Worm (Caenorhabditis elegans) whole organism, young adult: ENCODE data around the gene cbp-1.

Experiments used
- B0261.1 ChIP-seq: sonication (generic microtip); optimal IDR thresholded peaks from 2 replicates; lab custom pipeline; 2016; ENCODE audit warnings: mild to moderate bottlenecking, missing genetic modification characterization, moderate library complexity, missing compliant biosample characterization
- C17E4.6 ChIP-seq: fragments of 200-800 bp; sonication (Bioruptor generic); IDR thresholded peaks from 2 replicates; pipeline ENCODE4 v1.3.6; 2022; ENCODE audit warnings: missing genetic modification reagents, missing genetic modification characterization, missing compliant biosample characterization
- D2030.7 ChIP-seq: fragments of 200-800 bp; sonication (Bioruptor generic); IDR thresholded peaks from 2 replicates; pipeline ENCODE4 v1.3.6; 2022; ENCODE audit warnings: missing genetic modification reagents, missing genetic modification characterization, missing compliant biosample characterization
- F10E7.11 ChIP-seq: sonication (generic microtip); optimal IDR thresholded peaks from 2 replicates; lab custom pipeline; 2017; ENCODE audit warnings: mild to moderate bottlenecking, missing genetic modification characterization, moderate library complexity, missing compliant biosample characterization
- F23B12.7 ChIP-seq: sonication (generic microtip); optimal IDR thresholded peaks from 2 replicates; lab custom pipeline; 2017; ENCODE audit warnings: missing genetic modification characterization, mild to moderate bottlenecking, missing compliant biosample characterization, antibody characterized with exemption, moderate library complexity; ENCODE audit not compliant: insufficient read depth
- F33H1.4 ChIP-seq: fragments of 200-800 bp; sonication (Bioruptor generic); IDR thresholded peaks from 2 replicates; pipeline ENCODE4 v1.3.6; 2022; ENCODE audit warnings: missing genetic modification reagents, missing genetic modification characterization, missing compliant biosample characterization
- F57A8.1 ChIP-seq: fragments of 200-800 bp; sonication (Bioruptor generic); optimal IDR thresholded peaks from 2 replicates; lab custom pipeline; 2018; ENCODE audit warnings: mild to moderate bottlenecking, missing genetic modification characterization, moderate library complexity, missing compliant biosample characterization
- F57C9.4 ChIP-seq: sonication (generic microtip); optimal IDR thresholded peaks from 2 replicates; lab custom pipeline; 2017; ENCODE audit warnings: mild to moderate bottlenecking, missing genetic modification characterization, missing compliant biosample characterization
- K11D2.4 ChIP-seq: fragments of 200-800 bp; sonication (Bioruptor generic); IDR thresholded peaks from 2 replicates; pipeline ENCODE4 v1.3.6; 2022; ENCODE audit warnings: missing genetic modification reagents, missing genetic modification characterization, missing compliant biosample characterization
- Y53F4B.3 ChIP-seq: fragments of 200-800 bp; sonication (Bioruptor generic); IDR thresholded peaks from 2 replicates; pipeline ENCODE4 v1.3.6; 2022; ENCODE audit warnings: missing genetic modification reagents, missing genetic modification characterization, missing compliant biosample characterization
- Y56A3A.18 ChIP-seq: fragments of 200-800 bp; sonication (Bioruptor generic); IDR thresholded peaks from 2 replicates; pipeline ENCODE4 v1.3.6; 2022; ENCODE audit warnings: missing genetic modification reagents, missing genetic modification characterization, missing compliant biosample characterization
- Y79H2A.3 ChIP-seq: fragments of 200-800 bp; sonication (Bioruptor generic); conservative IDR thresholded peaks from 2 replicates; pipeline ENCODE4 v1.3.6; 2022; ENCODE audit warnings: missing genetic modification reagents, missing genetic modification characterization, missing compliant biosample characterization
- Y95B8A.8 ChIP-seq: fragments of 200-800 bp; sonication (Bioruptor generic); IDR thresholded peaks from 2 replicates; pipeline ENCODE4 v1.3.6; 2022; ENCODE audit warnings: missing genetic modification reagents, missing genetic modification characterization, missing compliant biosample characterization
- ZK185.1 ChIP-seq: sonication (generic microtip); optimal IDR thresholded peaks from 2 replicates; lab custom pipeline; 2016; ENCODE audit warnings: mild to moderate bottlenecking, missing genetic modification characterization, missing compliant biosample characterization; ENCODE audit not compliant: poor library complexity, severe bottlenecking
- akir-1 ChIP-seq: fragments of 200-800 bp; sonication (Bioruptor generic); optimal IDR thresholded peaks from 2 replicates; lab custom pipeline; 2018; ENCODE audit warnings: mild to moderate bottlenecking, missing genetic modification characterization, moderate library complexity, missing compliant biosample characterization
- ama-1 ChIP-seq, 3 experiments: fragments of 150-350 bp in 1 of 3; sonication (generic microtip) in 2 of 3; optimal IDR thresholded peaks; 2 replicates each; lab custom pipeline; 2014 to 2018; ENCODE audit warnings: missing biosample characterization in 2 of 3, missing genetic modification characterization in 2 of 3, missing genetic modification reagents in 2 of 3
- aptf-2 ChIP-seq: fragments of 200-800 bp; sonication (Bioruptor generic); conservative IDR thresholded peaks from 2 replicates; pipeline ENCODE4 v1.3.6; 2022; ENCODE audit warnings: missing genetic modification reagents, missing genetic modification characterization, missing compliant biosample characterization
- aptf-3 ChIP-seq: fragments of 200-800 bp; sonication (Bioruptor generic); IDR thresholded peaks from 2 replicates; pipeline ENCODE4 v1.3.6; 2022; ENCODE audit warnings: missing genetic modification characterization, missing compliant biosample characterization
- bed-1 ChIP-seq: fragments of 200-800 bp; sonication (Bioruptor generic); IDR thresholded peaks from 2 replicates; pipeline ENCODE4 v1.3.6; 2022; ENCODE audit warnings: missing genetic modification reagents, missing genetic modification characterization, missing compliant biosample characterization
- cebp-1 ChIP-seq, 2 experiments: fragments of 200-800 bp in 1 of 2; sonication (Bioruptor generic) in 1 of 2; sonication (generic microtip) in 1 of 2; IDR thresholded peaks in 1 of 2; optimal IDR thresholded peaks in 1 of 2; 2 replicates each; pipeline versions ENCODE4 v1.3.6 to Lab custom; 2017 to 2022; ENCODE audit warnings: missing compliant biosample characterization in 2 of 2, missing genetic modification characterization in 2 of 2, mild to moderate bottlenecking in 1 of 2, missing genetic modification reagents in 1 of 2, moderate library complexity in 1 of 2
- ceh-100 ChIP-seq: fragments of 200-800 bp; sonication (Bioruptor generic); IDR thresholded peaks from 2 replicates; pipeline ENCODE4 v1.3.6; 2022; ENCODE audit warnings: missing genetic modification reagents, missing genetic modification characterization, missing compliant biosample characterization
- ceh-27 ChIP-seq: fragments of 200-800 bp; sonication (Bioruptor generic); optimal IDR thresholded peaks from 2 replicates; lab custom pipeline; 2018; ENCODE audit warnings: mild to moderate bottlenecking, missing genetic modification characterization, moderate library complexity, missing compliant biosample characterization
- ceh-40 ChIP-seq: fragments of 200-800 bp; sonication (Bioruptor generic); IDR thresholded peaks from 2 replicates; pipeline ENCODE4 v1.3.6; 2022; ENCODE audit warnings: missing genetic modification characterization, missing compliant biosample characterization
- ceh-79 ChIP-seq: sonication (generic microtip); optimal IDR thresholded peaks from 2 replicates; lab custom pipeline; 2017; ENCODE audit warnings: mild to moderate bottlenecking, missing genetic modification characterization, missing compliant biosample characterization
- chd-7 ChIP-seq: sonication (generic microtip); optimal IDR thresholded peaks from 2 replicates; lab custom pipeline; 2016; ENCODE audit warnings: mild to moderate bottlenecking, missing genetic modification characterization, moderate library complexity, missing compliant biosample characterization
- die-1 ChIP-seq: sonication (generic microtip); optimal IDR thresholded peaks from 2 replicates; lab custom pipeline; 2016; ENCODE audit warnings: missing genotype, mild to moderate bottlenecking, missing genetic modification characterization, missing compliant biosample characterization
- egl-44 ChIP-seq: fragments of 200-800 bp; sonication (Bioruptor generic); IDR thresholded peaks from 2 replicates; pipeline ENCODE4 v1.3.6; 2022; ENCODE audit warnings: missing genetic modification reagents, missing genetic modification characterization, missing compliant biosample characterization
- egrh-3 ChIP-seq: fragments of 200-800 bp; sonication (Bioruptor generic); IDR thresholded peaks from 2 replicates; pipeline ENCODE4 v1.3.6; 2022; ENCODE audit warnings: missing genetic modification reagents, missing genetic modification characterization, missing compliant biosample characterization
- ets-4 ChIP-seq: fragments of 200-800 bp; sonication (Bioruptor generic); optimal IDR thresholded peaks from 2 replicates; lab custom pipeline; 2018; ENCODE audit warnings: mild to moderate bottlenecking, missing genetic modification characterization, missing compliant biosample characterization
- fkh-3 ChIP-seq: sonication (generic microtip); optimal IDR thresholded peaks from 2 replicates; lab custom pipeline; 2016; ENCODE audit warnings: mild to moderate bottlenecking, missing genetic modification characterization, missing compliant biosample characterization
- hlh-12 ChIP-seq: sonication (generic microtip); optimal IDR thresholded peaks from 2 replicates; lab custom pipeline; 2016; ENCODE audit warnings: missing genetic modification characterization, missing compliant biosample characterization
- hrde-1 ChIP-seq: sonication (generic microtip); optimal IDR thresholded peaks from 2 replicates; lab custom pipeline; 2016; ENCODE audit warnings: missing genetic modification characterization, mild to moderate bottlenecking, missing compliant biosample characterization, moderate library complexity, missing genotype, missing genetic modification reagents, borderline replicate concordance
- lin-26 ChIP-seq: fragments of 200-800 bp; sonication (Bioruptor generic); IDR thresholded peaks from 2 replicates; pipeline ENCODE4 v1.3.6; 2022; ENCODE audit warnings: missing genetic modification reagents, missing genetic modification characterization, missing compliant biosample characterization
- lin-40 ChIP-seq: sonication (generic microtip); optimal IDR thresholded peaks from 2 replicates; lab custom pipeline; 2016; ENCODE audit warnings: missing genetic modification characterization, mild to moderate bottlenecking, missing compliant biosample characterization, missing genotype, missing genetic modification reagents
- lsy-27 ChIP-seq: sonication (generic microtip); optimal IDR thresholded peaks from 2 replicates; lab custom pipeline; 2017; ENCODE audit warnings: missing genetic modification characterization, mild to moderate bottlenecking, missing compliant biosample characterization, antibody characterized with exemption, missing genotype, borderline replicate concordance; ENCODE audit not compliant: insufficient read depth
- madf-3 ChIP-seq: fragments of 200-800 bp; sonication (Bioruptor generic); IDR thresholded peaks from 2 replicates; pipeline ENCODE4 v1.3.6; 2022; ENCODE audit warnings: missing genetic modification reagents, missing genetic modification characterization, missing compliant biosample characterization
- madf-8 ChIP-seq: fragments of 200-800 bp; sonication (Bioruptor generic); conservative IDR thresholded peaks from 2 replicates; pipeline ENCODE4 v1.3.6; 2022; ENCODE audit warnings: missing genetic modification reagents, missing genetic modification characterization, missing compliant biosample characterization
- mxl-1 ChIP-seq: sonication (generic microtip); optimal IDR thresholded peaks from 2 replicates; lab custom pipeline; 2016; ENCODE audit warnings: missing genetic modification characterization, missing compliant biosample characterization
- nfya-1 ChIP-seq: sonication (generic microtip); optimal IDR thresholded peaks from 2 replicates; lab custom pipeline; 2017; ENCODE audit warnings: antibody characterized with exemption, missing compliant biosample characterization, missing genetic modification characterization, borderline replicate concordance; ENCODE audit not compliant: insufficient read depth
- nhr-27 ChIP-seq: fragments of 200-800 bp; sonication (Bioruptor generic); optimal IDR thresholded peaks from 2 replicates; lab custom pipeline; 2018; ENCODE audit warnings: mild to moderate bottlenecking, missing genetic modification characterization, moderate library complexity, missing compliant biosample characterization
- nhr-80 ChIP-seq: sonication (generic microtip); optimal IDR thresholded peaks from 2 replicates; lab custom pipeline; 2016; ENCODE audit warnings: missing genetic modification characterization, missing compliant biosample characterization
- pha-4 ChIP-seq: fragments of 150-350 bp; sonication (generic microtip); optimal IDR thresholded peaks from 2 replicates; lab custom pipeline; 2014; ENCODE audit warnings: missing biosample characterization, missing genetic modification reagents, missing genetic modification characterization
- tbx-9 ChIP-seq: sonication (generic microtip); optimal IDR thresholded peaks from 2 replicates; lab custom pipeline; 2016; ENCODE audit warnings: borderline replicate concordance, missing genetic modification characterization, inconsistent platforms, missing compliant biosample characterization
- zim-3 ChIP-seq: sonication (generic microtip); optimal IDR thresholded peaks from 2 replicates; lab custom pipeline; 2017; ENCODE audit warnings: mild to moderate bottlenecking, missing genetic modification characterization, moderate library complexity, missing compliant biosample characterization
- ztf-22 ChIP-seq: fragments of 200-800 bp; sonication (Bioruptor generic); optimal IDR thresholded peaks from 2 replicates; lab custom pipeline; 2018; ENCODE audit warnings: mild to moderate bottlenecking, missing genetic modification characterization, moderate library complexity, missing compliant biosample characterization
- ztf-25 ChIP-seq: fragments of 200-800 bp; sonication (Bioruptor generic); IDR thresholded peaks from 2 replicates; pipeline ENCODE4 v1.3.6; 2022; ENCODE audit warnings: missing genetic modification reagents, missing genetic modification characterization, missing compliant biosample characterization
- ztf-26 ChIP-seq: sonication (generic microtip); optimal IDR thresholded peaks from 2 replicates; lab custom pipeline; 2017; ENCODE audit warnings: missing genetic modification characterization, missing compliant biosample characterization
- ztf-3 ChIP-seq: fragments of 200-800 bp; sonication (Bioruptor generic); optimal IDR thresholded peaks from 2 replicates; lab custom pipeline; 2018; ENCODE audit warnings: mild to moderate bottlenecking, missing genetic modification characterization, missing compliant biosample characterization

Gene cbp-1

ce11 chrIII:9746665-9747064 is 19.6 kb upstream of the cbp-1 start:
- TF ChIP-seq pha-4 (tag; lab: Kevin White, UChicago), result no peak
- TF ChIP-seq nhr-27, result no peak
- no peak for TF ChIP-seq ztf-3
- no peak for TF ChIP-seq Y56A3A.18
- TF ChIP-seq egl-44 (GFP tag; lab: Robert Waterston, UW), result no peak
- no peak for TF ChIP-seq chd-7
- TF ChIP-seq ama-1 (optimal IDR thresholded peaks at IDR 0.05; lab: Kevin White, UChicago), result no peak
- TF ChIP-seq ama-1 (GFP tag; optimal IDR thresholded peaks at IDR 0.05; lab: Kevin White, UChicago), result no peak
- TF ChIP-seq die-1 (tag; lab: Kevin White, UChicago), result no peak
- TF ChIP-seq lsy-27, result no peak
- TF ChIP-seq D2030.7 (GFP tag; lab: Robert Waterston, UW), result peak; percentile 63
- no peak for TF ChIP-seq ets-4
- TF ChIP-seq nhr-80 (tag; lab: Kevin White, UChicago), result no peak
- no peak for TF ChIP-seq ceh-79 (tag; lab: Kevin White, UChicago)
- no peak for TF ChIP-seq ceh-100 (GFP tag; lab: Robert Waterston, UW)
- no peak for TF ChIP-seq bed-1 (GFP tag; lab: Robert Waterston, UW)
- TF ChIP-seq lin-26, result no peak
- TF ChIP-seq ZK185.1, result no peak
- TF ChIP-seq K11D2.4 (GFP tag; lab: Robert Waterston, UW), result no peak
- TF ChIP-seq ztf-25 (GFP tag; lab: Robert Waterston, UW), result no peak
- no peak for TF ChIP-seq zim-3
- peak; percentile 79; the same call in 1 of the 2 replicates for TF ChIP-seq madf-3 (GFP tag; lab: Robert Waterston, UW)
- TF ChIP-seq fkh-3, result no peak
- no peak for TF ChIP-seq mxl-1 (tag; lab: Kevin White, UChicago)
- 0 out of 2 replicates have a peak, but pooled peaks have one; percentile 38 for TF ChIP-seq Y95B8A.8 (GFP tag; lab: Robert Waterston, UW)
- TF ChIP-seq F57A8.1 (GFP tag; lab: Kevin White, UChicago), result no peak
- TF ChIP-seq ztf-22 (GFP tag; lab: Kevin White, UChicago), result no peak
- no peak for TF ChIP-seq F10E7.11
- peak; percentile 72 for TF ChIP-seq F33H1.4
- TF ChIP-seq Y79H2A.3 (GFP tag; lab: Robert Waterston, UW), result no peak
- no peak for TF ChIP-seq ceh-40 (GFP tag; lab: Robert Waterston, UW)
- TF ChIP-seq C17E4.6 (GFP tag; lab: Robert Waterston, UW), result no peak
- TF ChIP-seq F23B12.7 (tag; lab: Kevin White, UChicago), result peak; percentile 58
- TF ChIP-seq tbx-9 (tag; lab: Kevin White, UChicago), result no peak
- peak; percentile 70 for TF ChIP-seq madf-8 (GFP tag; lab: Robert Waterston, UW)
- no peak for TF ChIP-seq cebp-1 (GFP tag; IDR thresholded peaks at IDR 0.05; lab: Robert Waterston, UW)
- TF ChIP-seq cebp-1 (tag; optimal IDR thresholded peaks at IDR 0.05; lab: Kevin White, UChicago), result no peak
- TF ChIP-seq aptf-2 (GFP tag; lab: Robert Waterston, UW), result no peak
- TF ChIP-seq F57C9.4 (tag; lab: Kevin White, UChicago), result no peak
- no peak for TF ChIP-seq egrh-3
- no peak for TF ChIP-seq ceh-27 (GFP tag; lab: Kevin White, UChicago)
- no peak for TF ChIP-seq lin-40
- TF ChIP-seq B0261.1 (tag; lab: Kevin White, UChicago), result no peak
- TF ChIP-seq aptf-3 (GFP tag; lab: Robert Waterston, UW), result no peak
- no peak for TF ChIP-seq hrde-1 (tag; lab: Kevin White, UChicago)
- no peak for TF ChIP-seq Y53F4B.3 (GFP tag; lab: Robert Waterston, UW)
- TF ChIP-seq nfya-1 (tag; lab: Kevin White, UChicago), result no peak
- no peak for TF ChIP-seq akir-1 (GFP tag; lab: Kevin White, UChicago)
- no peak for TF ChIP-seq hlh-12
- no peak for TF ChIP-seq ztf-26 (tag; lab: Kevin White, UChicago)
